Fruit fly (Drosophila melanogaster) whole organism, embryonic: ENCODE measurements around the gene Nepl13.

Experiments
- Adf1 ChIP-seq: fragments of 200-800 bp; sonication (Bioruptor generic); IDR thresholded peaks from 2 replicates; pipeline ENCODE4 v1.3.6; 2022; ENCODE audit warnings: missing biosample characterization, missing genetic modification characterization
- Atf6 ChIP-seq: fragments of 200-800 bp; sonication (Bioruptor generic); IDR thresholded peaks from 2 replicates; pipeline ENCODE4 v1.3.6; 2022; ENCODE audit warnings: missing biosample characterization, missing genetic modification characterization
- B-H2 ChIP-seq: fragments of 200-800 bp; sonication (Bioruptor generic); optimal IDR thresholded peaks from 2 replicates; lab custom pipeline; 2018; ENCODE audit warnings: missing biosample characterization, mild to moderate bottlenecking, missing genetic modification characterization
- CG10565 ChIP-seq: fragments of 200-800 bp; sonication (Bioruptor generic); optimal IDR thresholded peaks from 3 replicates; lab custom pipeline; 2016; ENCODE audit warnings: missing biosample characterization, mild to moderate bottlenecking, missing genetic modification characterization
- CG11085 ChIP-seq: fragments of 200-800 bp; sonication (Bioruptor generic); IDR thresholded peaks from 2 replicates; pipeline ENCODE4 v1.3.6; 2022; ENCODE audit warnings: missing biosample characterization, missing genetic modification characterization
- CG11247 ChIP-seq: fragments of 200-800 bp; sonication (Bioruptor generic); IDR thresholded peaks from 2 replicates; pipeline ENCODE4 v1.3.6; 2022; ENCODE audit warnings: missing biosample characterization, missing genetic modification characterization
- CG11560 ChIP-seq: fragments of 200-800 bp; sonication (Bioruptor generic); IDR thresholded peaks from 3 replicates; pipeline ENCODE4 v1.3.6; 2022; ENCODE audit warnings: missing biosample characterization, missing genetic modification characterization
- CG11723 ChIP-seq: fragments of 200-800 bp; sonication (Bioruptor generic); optimal IDR thresholded peaks from 2 replicates; lab custom pipeline; 2017; ENCODE audit warnings: missing biosample characterization, mild to moderate bottlenecking, missing genetic modification characterization
- CG17359 ChIP-seq: fragments of 200-800 bp; sonication (Bioruptor generic); optimal IDR thresholded peaks from 3 replicates; lab custom pipeline; 2018; ENCODE audit warnings: missing biosample characterization, mild to moderate bottlenecking, missing genetic modification characterization, moderate library complexity
- CG2199 ChIP-seq: fragments of 200-800 bp; sonication (Bioruptor generic); IDR thresholded peaks from 3 replicates; pipeline ENCODE4 v1.3.6; 2022; ENCODE audit warnings: missing biosample characterization, missing genetic modification characterization
- CG3065 ChIP-seq: fragments of 200-800 bp; sonication (Bioruptor generic); optimal IDR thresholded peaks from 2 replicates; lab custom pipeline; 2016; ENCODE audit warnings: missing biosample characterization, missing genetic modification characterization
- CG34422 ChIP-seq: fragments of 200-800 bp; sonication (Bioruptor generic); IDR thresholded peaks from 3 replicates; pipeline ENCODE4 v1.3.6; 2022; ENCODE audit warnings: missing biosample characterization, missing genetic modification characterization
- CG3847 ChIP-seq: fragments of 200-800 bp; sonication (Bioruptor generic); IDR thresholded peaks from 2 replicates; pipeline ENCODE4 v1.3.6; 2022; ENCODE audit warnings: missing biosample characterization, missing genetic modification characterization
- CG7963 ChIP-seq: fragments of 200-800 bp; sonication (Bioruptor generic); IDR thresholded peaks from 3 replicates; pipeline ENCODE4 v1.3.6; 2022; ENCODE audit warnings: missing biosample characterization, missing genetic modification characterization; ENCODE audit not compliant: partially characterized antibody
- CG8388 ChIP-seq: fragments of 200-800 bp; sonication (Bioruptor generic); optimal IDR thresholded peaks from 2 replicates; lab custom pipeline; 2019; ENCODE audit warnings: missing biosample characterization, mild to moderate bottlenecking, missing genetic modification characterization, moderate library complexity
- CG9609 ChIP-seq: fragments of 200-800 bp; sonication (Bioruptor generic); optimal IDR thresholded peaks from 3 replicates; lab custom pipeline; 2016; ENCODE audit warnings: missing biosample characterization, missing genetic modification characterization
- CG9727 ChIP-seq: fragments of 200-800 bp; sonication (Bioruptor generic); optimal IDR thresholded peaks from 3 replicates; lab custom pipeline; 2017; ENCODE audit warnings: missing biosample characterization, mild to moderate bottlenecking, missing genetic modification characterization
- CG9817 ChIP-seq: fragments of 200-800 bp; sonication (Bioruptor generic); optimal IDR thresholded peaks from 2 replicates; lab custom pipeline; 2018; ENCODE audit warnings: missing biosample characterization, mild to moderate bottlenecking, missing genetic modification characterization, moderate library complexity
- CrebB ChIP-seq: fragments of 200-800 bp; sonication (Bioruptor generic); optimal IDR thresholded peaks from 3 replicates; lab custom pipeline; 2018; ENCODE audit warnings: missing biosample characterization, mild to moderate bottlenecking, missing genetic modification characterization
- Fer3 ChIP-seq: fragments of 200-800 bp; sonication (Bioruptor generic); optimal IDR thresholded peaks from 2 replicates; lab custom pipeline; 2018; ENCODE audit warnings: missing biosample characterization, mild to moderate bottlenecking, missing genetic modification characterization, moderate library complexity
- HLH54F ChIP-seq: fragments of 200-800 bp; sonication (Bioruptor generic); optimal IDR thresholded peaks from 3 replicates; lab custom pipeline; 2016; ENCODE audit warnings: missing biosample characterization, missing genetic modification characterization
- HLHmδ ChIP-seq: fragments of 200-800 bp; sonication (Bioruptor generic); optimal IDR thresholded peaks from 2 replicates; lab custom pipeline; 2018; ENCODE audit warnings: missing biosample characterization, mild to moderate bottlenecking, missing genetic modification characterization, moderate library complexity
- Hr3 ChIP-seq: fragments of 200-800 bp; sonication (Bioruptor generic); optimal IDR thresholded peaks from 3 replicates; lab custom pipeline; 2016; ENCODE audit warnings: missing biosample characterization, missing genetic modification characterization
- Hr39 ChIP-seq: fragments of >200 bp; optimal IDR thresholded peaks from 2 replicates; lab custom pipeline; 2017
- Med ChIP-seq: fragments of 200-800 bp; sonication (Bioruptor generic); peaks from one replicate; lab custom pipeline; 2016; ENCODE audit warnings: missing biosample characterization, missing genetic modification characterization, mild to moderate bottlenecking, inconsistent platforms, moderate library complexity
- NC2β ChIP-seq: fragments of 200-800 bp; sonication (Bioruptor generic); optimal IDR thresholded peaks from 2 replicates; lab custom pipeline; 2016; ENCODE audit warnings: missing biosample characterization, missing genetic modification characterization
- NFAT ChIP-seq: fragments of 200-800 bp; sonication (Bioruptor generic); IDR thresholded peaks from 2 replicates; pipeline ENCODE4 v1.3.6; 2022; ENCODE audit warnings: missing biosample characterization, missing genetic modification characterization
- Nf-YC ChIP-seq: fragments of 200-800 bp; optimal IDR thresholded peaks from 3 replicates; lab custom pipeline; 2019; ENCODE audit warnings: missing biosample characterization, mild to moderate bottlenecking, missing genetic modification characterization, moderate library complexity
- Oli ChIP-seq: fragments of 200-800 bp; sonication (Bioruptor generic); optimal IDR thresholded peaks from 2 replicates; lab custom pipeline; 2018; ENCODE audit warnings: missing biosample characterization, mild to moderate bottlenecking, missing genetic modification characterization, moderate library complexity
- Rx ChIP-seq: fragments of 200-800 bp; sonication (Bioruptor generic); IDR thresholded peaks from 2 replicates; pipeline ENCODE4 v1.3.6; 2022; ENCODE audit warnings: missing biosample characterization, missing genetic modification characterization
- ase ChIP-seq: fragments of 200-800 bp; sonication (Bioruptor generic); IDR thresholded peaks from 3 replicates; pipeline ENCODE4 v1.3.6; 2022; ENCODE audit warnings: missing biosample characterization, missing genetic modification characterization
- ato ChIP-seq: fragments of 200-800 bp; sonication (Bioruptor generic); IDR thresholded peaks from 2 replicates; pipeline ENCODE4 v1.3.6; 2022; ENCODE audit warnings: missing biosample characterization, missing genetic modification characterization; ENCODE audit not compliant: partially characterized antibody
- bbx ChIP-seq: fragments of 200-800 bp; sonication (Bioruptor generic); IDR thresholded peaks from 2 replicates; pipeline ENCODE4 v1.3.6; 2022; ENCODE audit warnings: missing biosample characterization, missing genetic modification characterization; ENCODE audit not compliant: partially characterized antibody
- chm ChIP-seq: fragments of 200-800 bp; sonication (Bioruptor generic); IDR thresholded peaks from 2 replicates; pipeline ENCODE4 v1.3.6; 2022; ENCODE audit warnings: missing biosample characterization, missing genetic modification characterization
- dysf ChIP-seq: fragments of 200-800 bp; sonication (Bioruptor generic); IDR thresholded peaks from 3 replicates; pipeline ENCODE4 v1.3.6; 2022; ENCODE audit warnings: missing biosample characterization, missing genetic modification characterization
- fd64A ChIP-seq: fragments of 200-800 bp; sonication (Bioruptor generic); optimal IDR thresholded peaks from 3 replicates; lab custom pipeline; 2018; ENCODE audit warnings: missing biosample characterization, mild to moderate bottlenecking, missing genetic modification characterization
- ftz-f1 ChIP-seq: fragments of 200-800 bp; sonication (Bioruptor generic); optimal IDR thresholded peaks from 2 replicates; lab custom pipeline; 2016; ENCODE audit warnings: missing biosample characterization, missing genetic modification characterization
- gcm ChIP-seq: fragments of 200-800 bp; sonication (Bioruptor generic); optimal IDR thresholded peaks from 2 replicates; lab custom pipeline; 2019; ENCODE audit warnings: missing biosample characterization, mild to moderate bottlenecking, missing genetic modification characterization, moderate library complexity
- h ChIP-seq: fragments of >200 bp; optimal IDR thresholded peaks from 2 replicates; lab custom pipeline; 2017
- kah ChIP-seq: fragments of 200-800 bp; sonication (Bioruptor generic); optimal IDR thresholded peaks from 2 replicates; lab custom pipeline; 2018; ENCODE audit warnings: missing biosample characterization, mild to moderate bottlenecking, missing genetic modification characterization
- lov ChIP-seq, 2 experiments: fragments of 200-800 bp in 1 of 2; fragments of >200 bp in 1 of 2; sonication (Bioruptor generic) in 1 of 2; IDR thresholded peaks in 1 of 2; optimal IDR thresholded peaks in 1 of 2; 2 replicates in 1 of 2; 3 replicates in 1 of 2; pipeline versions ENCODE4 v1.3.6 to Lab custom; 2017 to 2022; ENCODE audit warnings: missing biosample characterization in 1 of 2, missing genetic modification characterization in 1 of 2
- prd ChIP-seq, 3 experiments: fragments of >200 bp in 2 of 3; fragments of 200-800 bp in 1 of 3; sonication (Bioruptor generic) in 1 of 3; optimal IDR thresholded peaks in 2 of 3; IDR thresholded peaks in 1 of 3; 2 replicates in 2 of 3; 3 replicates in 1 of 3; pipeline versions ENCODE4 v1.3.6 to Lab custom; 2017 to 2022; ENCODE audit warnings: missing biosample characterization in 1 of 3, missing genetic modification characterization in 1 of 3
- ranshi ChIP-seq: fragments of 200-800 bp; sonication (Bioruptor generic); IDR thresholded peaks from 2 replicates; pipeline ENCODE4 v1.3.6; 2022; ENCODE audit warnings: missing biosample characterization, missing genetic modification characterization
- sens-2 ChIP-seq: fragments of 200-800 bp; sonication (Bioruptor generic); IDR thresholded peaks from 2 replicates; pipeline ENCODE4 v1.3.6; 2022; ENCODE audit warnings: missing biosample characterization, missing genetic modification characterization
- sim ChIP-seq: fragments of 200-800 bp; sonication (Bioruptor generic); IDR thresholded peaks from 2 replicates; pipeline ENCODE4 v1.3.6; 2022; ENCODE audit warnings: missing biosample characterization, missing genetic modification characterization
- sqz ChIP-seq: fragments of 200-800 bp; sonication (Bioruptor generic); optimal IDR thresholded peaks from 3 replicates; lab custom pipeline; 2018; ENCODE audit warnings: missing biosample characterization, mild to moderate bottlenecking, missing genetic modification characterization
- ssp ChIP-seq: fragments of 200-800 bp; sonication (Bioruptor generic); IDR thresholded peaks from 2 replicates; pipeline ENCODE4 v1.3.6; 2022; ENCODE audit warnings: missing biosample characterization, missing genetic modification characterization
- tin ChIP-seq: fragments of 200-800 bp; sonication (Bioruptor generic); optimal IDR thresholded peaks from 3 replicates; lab custom pipeline; 2016; ENCODE audit warnings: missing biosample characterization, missing genetic modification characterization
- trem ChIP-seq: fragments of 200-800 bp; optimal IDR thresholded peaks from 3 replicates; lab custom pipeline; 2019; ENCODE audit warnings: missing biosample characterization, mild to moderate bottlenecking, missing genetic modification characterization, moderate library complexity
- wdn ChIP-seq: fragments of 200-800 bp; sonication (Bioruptor generic); IDR thresholded peaks from 2 replicates; pipeline ENCODE4 v1.3.6; 2022; ENCODE audit warnings: missing biosample characterization, missing genetic modification characterization
- zen ChIP-seq: fragments of 200-800 bp; sonication (Bioruptor generic); optimal IDR thresholded peaks from 3 replicates; lab custom pipeline; 2018; ENCODE audit warnings: missing biosample characterization, mild to moderate bottlenecking, missing genetic modification characterization, moderate library complexity

Gene Nepl13

DNA sequence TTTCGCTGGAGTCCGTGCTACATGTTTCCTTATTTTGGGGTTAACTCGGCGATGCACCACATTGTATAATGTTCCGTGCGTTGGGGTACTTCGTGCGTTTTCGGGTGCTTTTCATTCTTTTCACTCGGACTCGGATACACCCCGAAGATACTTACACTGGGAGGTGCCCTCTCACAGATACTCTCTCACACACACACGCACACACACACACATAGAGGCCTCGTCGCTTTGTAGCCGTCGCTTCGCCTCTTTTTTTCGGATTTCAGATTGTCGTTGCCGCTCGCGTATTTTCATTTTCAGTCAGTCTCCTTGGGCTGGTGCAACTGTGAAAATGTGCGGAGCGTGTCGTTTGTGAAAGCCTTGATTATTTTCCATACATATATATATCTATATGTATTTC, 20.5 kb upstream of the Nepl13 start (continued):
- TF ChIP-seq h (lab: Kevin White, UChicago), result no peak
- TF ChIP-seq Oli, result no peak
- peak; percentile 61; the same call in 1 of the 2 replicates for TF ChIP-seq chm
- no peak for TF ChIP-seq CG7963 (GFP tag; lab: Robert Waterston, UW)
- TF ChIP-seq bbx, result no peak
- peak; percentile 17 for TF ChIP-seq kah (GFP tag; lab: Kevin White, UChicago)
- no peak for TF ChIP-seq Rx (GFP tag; lab: Robert Waterston, UW)
- no peak for TF ChIP-seq CG11085 (GFP tag; lab: Robert Waterston, UW)
- TF ChIP-seq CG3847 (GFP tag; lab: Robert Waterston, UW), result peak; percentile 29; the same call in 1 of the 2 replicates
- TF ChIP-seq CG8388 (GFP tag; lab: Kevin White, UChicago), result no peak
- no peak for TF ChIP-seq CG9817 (tag; lab: Kevin White, UChicago)
- no peak for TF ChIP-seq CG11723 (GFP tag; lab: Kevin White, UChicago)
- TF ChIP-seq tin (GFP tag; lab: Kevin White, UChicago), result peak; percentile 4
- TF ChIP-seq ase (GFP tag; lab: Robert Waterston, UW), result no peak
- no peak for TF ChIP-seq sens-2 (GFP tag; lab: Robert Waterston, UW)
- TF ChIP-seq lov (optimal IDR thresholded peaks at IDR 0.05; lab: Kevin White, UChicago), result no peak
- peak; percentile 54; the same call in 1 of the 3 replicates for TF ChIP-seq lov (GFP tag; IDR thresholded peaks at IDR 0.05; lab: Robert Waterston, UW)
- TF ChIP-seq CG3065 (GFP tag; lab: Kevin White, UChicago), result no peak
- no peak for TF ChIP-seq Hr39 (lab: Kevin White, UChicago)
- TF ChIP-seq prd (optimal IDR thresholded peaks at IDR 0.05; lab: Kevin White, UChicago), result no peak
- TF ChIP-seq prd (GFP tag; IDR thresholded peaks at IDR 0.05; lab: Robert Waterston, UW), result no peak
- TF ChIP-seq ftz-f1 (GFP tag; lab: Kevin White, UChicago), result peak; percentile 53
- peak; percentile 8 for TF ChIP-seq zen (tag; lab: Kevin White, UChicago)
- TF ChIP-seq Adf1 (GFP tag; lab: Robert Waterston, UW), result peak; percentile 61; the same call in 1 of the 2 replicates
- peak; percentile 18 for TF ChIP-seq Nf-YC (tag; lab: Kevin White, UChicago)
- peak; percentile 11 for TF ChIP-seq CrebB (tag; lab: Kevin White, UChicago)
- TF ChIP-seq CG11247, result 0 out of 2 replicates have a peak, but pooled peaks have one; percentile 11
- peak; percentile 68; the same call in 1 of the 2 replicates for TF ChIP-seq Atf6 (GFP tag; lab: Robert Waterston, UW)
- TF ChIP-seq sqz (GFP tag; lab: Kevin White, UChicago), result peak; percentile 18
- TF ChIP-seq NC2β (GFP tag; lab: Kevin White, UChicago), result no peak
- TF ChIP-seq dysf (GFP tag; lab: Robert Waterston, UW), result 0 out of 3 replicates have a peak, but pooled peaks have one; percentile 19
- TF ChIP-seq Fer3 (tag; lab: Kevin White, UChicago), result no peak
- peak; percentile 60; the same call in 1 of the 2 replicates for TF ChIP-seq NFAT (GFP tag; lab: Robert Waterston, UW)
- no peak for TF ChIP-seq sim (GFP tag; lab: Robert Waterston, UW)
- no peak for TF ChIP-seq CG10565 (GFP tag; lab: Kevin White, UChicago)
- TF ChIP-seq CG2199 (GFP tag; lab: Robert Waterston, UW), result 0 out of 3 replicates have a peak, but pooled peaks have one; percentile 29
- no peak for TF ChIP-seq CG11560
- TF ChIP-seq Hr3 (GFP tag; lab: Kevin White, UChicago), result no peak
- peak; percentile 2 for TF ChIP-seq CG17359
- TF ChIP-seq ranshi, result no peak
- TF ChIP-seq CG9727 (GFP tag; lab: Kevin White, UChicago), result no peak
- no peak for TF ChIP-seq ato (GFP tag; lab: Robert Waterston, UW)
- TF ChIP-seq gcm (GFP tag; lab: Kevin White, UChicago), result peak; percentile 2
- no peak for TF ChIP-seq HLHmδ (GFP tag; lab: Kevin White, UChicago)
- no peak for TF ChIP-seq HLH54F (GFP tag; lab: Kevin White, UChicago)
- TF ChIP-seq trem, result no peak
- no peak for TF ChIP-seq wdn (GFP tag; lab: Robert Waterston, UW)
- TF ChIP-seq CG34422, result peak; percentile 42; the same call in 1 of the 3 replicates
- TF ChIP-seq Med, result no peak
- TF ChIP-seq ssp, result no peak
- TF ChIP-seq B-H2 (GFP tag; lab: Kevin White, UChicago), result peak; percentile 39
- TF ChIP-seq fd64A, result no peak
- no peak for TF ChIP-seq CG9609 (GFP tag; lab: Kevin White, UChicago)
